Worm (Caenorhabditis elegans) whole organism, L3 larva: Measurements from ENCODE around the gene sftb-2.

Experiments
- R02D3.7 ChIP-seq: fragments of 150-350 bp; optimal IDR thresholded peaks from 2 replicates; lab custom pipeline; 2014; ENCODE audit warnings: missing biosample characterization, missing genetic modification characterization
- ZK546.5 ChIP-seq: sonication (generic microtip); optimal IDR thresholded peaks from 2 replicates; lab custom pipeline; 2017; ENCODE audit warnings: missing biosample characterization, missing genetic modification characterization
- aly-2 ChIP-seq: fragments of 150-350 bp; optimal IDR thresholded peaks from 2 replicates; lab custom pipeline; 2014; ENCODE audit warnings: missing biosample characterization, missing genetic modification characterization
- ama-1 ChIP-seq: fragments of 150-350 bp; optimal IDR thresholded peaks from 2 replicates; lab custom pipeline; 2018
- ceh-16 ChIP-seq: sonication (generic microtip); optimal IDR thresholded peaks from 2 replicates; lab custom pipeline; 2017; ENCODE audit warnings: missing biosample characterization, missing genetic modification characterization
- ceh-28 ChIP-seq: fragments of 150-350 bp; optimal IDR thresholded peaks from 2 replicates; lab custom pipeline; 2014; ENCODE audit warnings: missing biosample characterization, missing genetic modification reagents, missing genetic modification characterization
- ceh-82 ChIP-seq: fragments of 150-350 bp; optimal IDR thresholded peaks from 2 replicates; lab custom pipeline; 2014; ENCODE audit warnings: missing biosample characterization, missing genetic modification characterization
- ceh-9 ChIP-seq: sonication (generic microtip); optimal IDR thresholded peaks from 2 replicates; lab custom pipeline; 2018; ENCODE audit warnings: missing biosample characterization, missing genetic modification characterization
- daf-12 ChIP-seq: fragments of 150-350 bp; optimal IDR thresholded peaks from 2 replicates; lab custom pipeline; 2014; ENCODE audit warnings: missing biosample characterization, missing genetic modification reagents, missing genetic modification characterization
- egl-27 ChIP-seq: sonication (generic microtip); optimal IDR thresholded peaks from 4 replicates; lab custom pipeline; 2017; ENCODE audit warnings: missing biosample characterization, missing genetic modification reagents, missing genetic modification characterization
- egl-5 ChIP-seq: fragments of 150-350 bp; optimal IDR thresholded peaks from 2 replicates; lab custom pipeline; 2017; ENCODE audit warnings: missing biosample characterization, missing genetic modification reagents, missing genetic modification characterization, inconsistent platforms
- elt-1 ChIP-seq: fragments of 150-350 bp; optimal IDR thresholded peaks from 2 replicates; lab custom pipeline; 2014; ENCODE audit warnings: missing biosample characterization, missing genetic modification characterization
- elt-2 ChIP-seq: sonication (generic microtip); optimal IDR thresholded peaks from 2 replicates; lab custom pipeline; 2016; ENCODE audit warnings: missing genetic modification reagents, mild to moderate bottlenecking, missing genetic modification characterization, missing compliant biosample characterization
- elt-3 ChIP-seq, 3 experiments: fragments of 150-350 bp in 1 of 3; sonication (generic microtip) in 2 of 3; optimal IDR thresholded peaks; 2 replicates in 2 of 3; 4 replicates in 1 of 3; lab custom pipeline; 2014 to 2017; ENCODE audit warnings: missing biosample characterization in 3 of 3, missing genetic modification characterization in 3 of 3
- eor-1 ChIP-seq, 2 experiments: fragments of 150-350 bp; optimal IDR thresholded peaks; 2 replicates each; lab custom pipeline; 2014 to 2018; ENCODE audit warnings: missing biosample characterization in 2 of 2, missing genetic modification characterization in 2 of 2
- fkh-10 ChIP-seq: sonication (generic microtip); optimal IDR thresholded peaks from 2 replicates; lab custom pipeline; 2017; ENCODE audit warnings: missing biosample characterization, missing genetic modification reagents, missing genetic modification characterization
- fkh-2 ChIP-seq: fragments of 150-350 bp; optimal IDR thresholded peaks from 2 replicates; lab custom pipeline; 2014; ENCODE audit warnings: missing biosample characterization, missing genetic modification reagents, missing genetic modification characterization
- fos-1 ChIP-seq: fragments of 150-350 bp; optimal IDR thresholded peaks from 2 replicates; lab custom pipeline; 2014; ENCODE audit warnings: missing biosample characterization, missing genetic modification characterization
- hmg-11 ChIP-seq: sonication (generic microtip); optimal IDR thresholded peaks from 2 replicates; lab custom pipeline; 2016; ENCODE audit warnings: missing genetic modification characterization, missing compliant biosample characterization
- jun-1 ChIP-seq: fragments of 150-350 bp; optimal IDR thresholded peaks from 2 replicates; lab custom pipeline; 2014; ENCODE audit warnings: missing biosample characterization, missing genetic modification reagents, missing genetic modification characterization
- lin-15B ChIP-seq: fragments of 150-350 bp; optimal IDR thresholded peaks from 2 replicates; lab custom pipeline; 2014; ENCODE audit warnings: missing biosample characterization, missing genetic modification characterization
- lin-39 ChIP-seq: fragments of 150-350 bp; optimal IDR thresholded peaks from 2 replicates; lab custom pipeline; 2018; ENCODE audit warnings: missing biosample characterization, missing genetic modification reagents, missing genetic modification characterization
- lsy-12 ChIP-seq: sonication (generic microtip); optimal IDR thresholded peaks from 2 replicates; lab custom pipeline; 2016; ENCODE audit warnings: mild to moderate bottlenecking, missing genetic modification characterization, missing compliant biosample characterization
- mdl-1 ChIP-seq: fragments of 150-350 bp; optimal IDR thresholded peaks from 2 replicates; lab custom pipeline; 2014; ENCODE audit warnings: missing biosample characterization, missing genetic modification characterization
- mml-1 ChIP-seq: fragments of 150-350 bp; sonication (generic microtip); optimal IDR thresholded peaks from 3 replicates; lab custom pipeline; 2014; ENCODE audit warnings: missing biosample characterization, missing genetic modification characterization
- nfya-1 ChIP-seq: sonication (generic microtip); optimal IDR thresholded peaks from 2 replicates; lab custom pipeline; 2017; ENCODE audit warnings: missing genetic modification characterization, mild to moderate bottlenecking, missing compliant biosample characterization, antibody characterized with exemption, moderate library complexity; ENCODE audit not compliant: insufficient read depth
- nhr-11 ChIP-seq: fragments of 150-350 bp; optimal IDR thresholded peaks from 2 replicates; lab custom pipeline; 2014; ENCODE audit warnings: missing biosample characterization, missing genetic modification characterization
- nhr-12 ChIP-seq: fragments of 150-350 bp; optimal IDR thresholded peaks from 2 replicates; lab custom pipeline; 2014; ENCODE audit warnings: missing biosample characterization, missing genetic modification characterization
- nhr-23 ChIP-seq: fragments of 150-350 bp; optimal IDR thresholded peaks from 2 replicates; lab custom pipeline; 2014; ENCODE audit warnings: missing biosample characterization, missing genetic modification reagents, missing genetic modification characterization
- nhr-237 ChIP-seq: fragments of 150-350 bp; optimal IDR thresholded peaks from 2 replicates; lab custom pipeline; 2014; ENCODE audit warnings: missing biosample characterization, missing genetic modification characterization
- nhr-25 ChIP-seq: sonication (generic microtip); optimal IDR thresholded peaks from 2 replicates; lab custom pipeline; 2017; ENCODE audit warnings: missing biosample characterization, missing genetic modification characterization
- nhr-28 ChIP-seq: fragments of 150-350 bp; optimal IDR thresholded peaks from 2 replicates; lab custom pipeline; 2014; ENCODE audit warnings: missing biosample characterization, missing genetic modification characterization
- nhr-43 ChIP-seq: sonication (generic microtip); optimal IDR thresholded peaks from 2 replicates; lab custom pipeline; 2016; ENCODE audit warnings: mild to moderate bottlenecking, missing genetic modification characterization, missing compliant biosample characterization; ENCODE audit not compliant: poor library complexity, severe bottlenecking
- nhr-67 ChIP-seq: fragments of 150-350 bp; optimal IDR thresholded peaks from 2 replicates; lab custom pipeline; 2014; ENCODE audit warnings: missing biosample characterization, missing genetic modification characterization
- nhr-76 ChIP-seq: fragments of 150-350 bp; sonication (generic microtip); optimal IDR thresholded peaks from 5 replicates; lab custom pipeline; 2014; ENCODE audit warnings: missing biosample characterization, missing genetic modification characterization
- nhr-77 ChIP-seq: fragments of 150-350 bp; optimal IDR thresholded peaks from 2 replicates; lab custom pipeline; 2014; ENCODE audit warnings: missing biosample characterization, missing genetic modification characterization
- pha-4 ChIP-seq: fragments of 150-350 bp; optimal IDR thresholded peaks from 2 replicates; lab custom pipeline; 2014; ENCODE audit warnings: missing biosample characterization, missing genetic modification reagents, missing genetic modification characterization
- pqm-1 ChIP-seq: fragments of 150-350 bp; optimal IDR thresholded peaks from 2 replicates; lab custom pipeline; 2017; ENCODE audit warnings: missing biosample characterization, missing genetic modification characterization, inconsistent platforms
- sea-2 ChIP-seq: fragments of 150-350 bp; sonication (generic microtip); optimal IDR thresholded peaks from 4 replicates; lab custom pipeline; 2014; ENCODE audit warnings: missing biosample characterization, missing genetic modification reagents, missing genetic modification characterization
- skn-1 ChIP-seq: fragments of 150-350 bp; optimal IDR thresholded peaks from 2 replicates; lab custom pipeline; 2014; ENCODE audit warnings: missing biosample characterization, missing genetic modification characterization
- snpc-4 ChIP-seq: fragments of 150-350 bp; optimal IDR thresholded peaks from 2 replicates; lab custom pipeline; 2014; ENCODE audit warnings: missing biosample characterization, missing genetic modification characterization
- tbx-2 ChIP-seq: sonication (generic microtip); optimal IDR thresholded peaks from 2 replicates; lab custom pipeline; 2016; ENCODE audit warnings: mild to moderate bottlenecking, missing genetic modification characterization, missing compliant biosample characterization
- unc-39 ChIP-seq: sonication (generic microtip); optimal IDR thresholded peaks from 4 replicates; lab custom pipeline; 2017; ENCODE audit warnings: missing biosample characterization, missing genetic modification characterization
- unc-62 ChIP-seq: fragments of 150-350 bp; sonication (generic microtip); optimal IDR thresholded peaks from 4 replicates; lab custom pipeline; 2014; ENCODE audit warnings: missing biosample characterization, missing genetic modification reagents, missing genetic modification characterization
- zag-1 ChIP-seq: fragments of 150-350 bp; optimal IDR thresholded peaks from 2 replicates; lab custom pipeline; 2014; ENCODE audit warnings: missing biosample characterization, missing genetic modification characterization
- ztf-11 ChIP-seq: fragments of 150-350 bp; optimal IDR thresholded peaks from 2 replicates; lab custom pipeline; 2014; ENCODE audit warnings: missing biosample characterization, missing genetic modification characterization
- ztf-4 ChIP-seq: fragments of 150-350 bp; optimal IDR thresholded peaks from 2 replicates; lab custom pipeline; 2014; ENCODE audit warnings: missing biosample characterization, missing genetic modification characterization

Gene sftb-2

DNA sequence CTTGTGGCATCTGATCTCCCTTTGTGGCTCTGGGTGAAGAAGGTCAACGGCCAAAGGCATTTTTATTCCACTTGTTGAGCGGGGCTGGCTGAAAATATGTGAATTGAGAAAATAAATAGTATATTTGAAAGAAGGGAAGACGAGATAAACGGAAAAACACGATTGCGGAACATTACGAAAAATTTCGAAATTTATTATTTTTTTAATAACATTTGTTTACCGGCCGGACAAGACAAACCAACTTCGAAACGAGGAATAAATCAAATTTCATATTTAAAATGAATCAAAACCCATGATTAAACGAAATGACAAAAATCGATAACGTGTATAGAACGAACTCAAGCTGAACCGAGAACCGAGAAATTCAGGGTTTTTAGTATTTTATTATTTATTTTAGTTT lies 24.1 kb upstream of the sftb-2 start, which contains the start of gene rps-27:
Gene rps-27, minus strand, starts transcription at position 101 of the 400 bp plus-strand sequence.
- TF ChIP-seq lin-39 (tag; lab: Kevin White, UChicago) (no peak), ztf-4 (no peak), mdl-1 (tag; lab: Kevin White, UChicago) (no peak), ztf-11 (tag; lab: Kevin White, UChicago) (no peak), ceh-82 (tag; lab: Kevin White, UChicago) (no peak), elt-3 (tag; optimal IDR thresholded peaks at IDR 0.05; lab: Kevin White, UChicago) (no peak), nhr-43 (no peak), nhr-28 (tag; lab: Kevin White, UChicago) (no peak), nhr-237 (tag; lab: Kevin White, UChicago) (no peak)

DNA sequence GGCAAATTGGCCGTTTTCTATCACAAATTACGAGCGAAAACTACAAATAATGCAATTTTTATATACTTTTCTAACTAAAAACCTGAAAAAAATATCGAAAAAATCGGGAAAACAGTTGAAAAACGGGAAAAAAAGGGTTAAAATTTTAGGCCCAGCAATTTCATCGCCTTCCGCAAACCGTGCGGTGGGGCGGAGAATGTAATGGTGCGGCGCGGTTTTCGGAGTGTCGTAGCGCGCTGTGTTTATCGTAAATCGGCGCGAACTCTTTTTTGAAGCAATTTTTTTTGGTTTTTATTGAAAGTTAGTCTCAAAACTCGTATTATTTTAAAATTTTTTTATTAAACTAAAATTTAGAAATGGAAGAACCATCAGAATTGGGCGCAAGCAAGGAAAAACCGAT lies 23.6 kb upstream of the sftb-2 start, which contains the start of gene picd-1:
Gene picd-1, plus strand, starts transcription at position 352 of the 400 bp plus-strand sequence.
- TF ChIP-seq unc-39 = no peak
- no peak for TF ChIP-seq nhr-43
- no peak for TF ChIP-seq aly-2 (tag; lab: Kevin White, UChicago)
- no peak for TF ChIP-seq elt-3 (tag; optimal IDR thresholded peaks at IDR 0.05; lab: Kevin White, UChicago)
- TF ChIP-seq nhr-67 (tag; lab: Kevin White, UChicago) = no peak
- TF ChIP-seq nhr-76 (tag; lab: Kevin White, UChicago) = no peak
- TF ChIP-seq ZK546.5 (tag; lab: Kevin White, UChicago) = no peak
- TF ChIP-seq sea-2 (GFP tag; lab: Kevin White, UChicago) = no peak
- TF ChIP-seq ztf-11 (tag; lab: Kevin White, UChicago) = no peak
- TF ChIP-seq lsy-12 = no peak
- peak; percentile 51 for TF ChIP-seq skn-1 (tag; lab: Kevin White, UChicago)
- TF ChIP-seq ztf-4 = no peak
- no peak for TF ChIP-seq nhr-77 (tag; lab: Kevin White, UChicago)
- TF ChIP-seq nhr-23 (tag; lab: Kevin White, UChicago) = peak; percentile 84
- TF ChIP-seq fos-1 (tag; lab: Kevin White, UChicago) = no peak
- no peak for TF ChIP-seq elt-2
- no peak for TF ChIP-seq ceh-28 (tag; lab: Kevin White, UChicago)
- TF ChIP-seq fkh-2 (tag; lab: Kevin White, UChicago) = no peak
- no peak for TF ChIP-seq unc-62 (GFP tag; lab: Kevin White, UChicago)
- peak; percentile 99 for TF ChIP-seq lin-15B
- TF ChIP-seq hmg-11 = peak; percentile 75
- peak; percentile 91 for TF ChIP-seq R02D3.7 (tag; lab: Kevin White, UChicago)
- TF ChIP-seq egl-5 (tag; lab: Kevin White, UChicago) = peak; percentile 33
- TF ChIP-seq egl-27 = no peak
- no peak for TF ChIP-seq jun-1 (tag; lab: Kevin White, UChicago)
- TF ChIP-seq pha-4 (tag; lab: Kevin White, UChicago) = peak; percentile 89
- no peak for TF ChIP-seq mdl-1 (tag; lab: Kevin White, UChicago)
- peak; percentile 16 for TF ChIP-seq ama-1 (lab: Kevin White, UChicago)
- TF ChIP-seq ceh-9 (tag; lab: Kevin White, UChicago) = no peak
- no peak for TF ChIP-seq eor-1 (tag; optimal IDR thresholded peaks at IDR 0.05; lab: Kevin White, UChicago)
- no peak for TF ChIP-seq zag-1 (tag; lab: Kevin White, UChicago)
- TF ChIP-seq nhr-25 = peak; percentile 73
- TF ChIP-seq nhr-28 (tag; lab: Kevin White, UChicago) = no peak
- TF ChIP-seq nhr-237 (tag; lab: Kevin White, UChicago) = no peak
- TF ChIP-seq mml-1 (tag; lab: Kevin White, UChicago) = no peak
- TF ChIP-seq ceh-16 (tag; lab: Kevin White, UChicago) = no peak
- no peak for TF ChIP-seq tbx-2 (tag; lab: Kevin White, UChicago)
- peak; percentile 85 for TF ChIP-seq nfya-1 (tag; lab: Kevin White, UChicago)
- TF ChIP-seq ceh-82 (tag; lab: Kevin White, UChicago) = no peak
- TF ChIP-seq lin-39 (tag; lab: Kevin White, UChicago) = peak; percentile 85
- TF ChIP-seq daf-12 = no peak
- TF ChIP-seq fkh-10 (GFP tag; lab: Kevin White, UChicago) = no peak
- peak; percentile 29 for TF ChIP-seq snpc-4 (tag; lab: Kevin White, UChicago)
- TF ChIP-seq nhr-12 (tag; lab: Kevin White, UChicago) = no peak
- no peak for TF ChIP-seq pqm-1
- TF ChIP-seq nhr-11 (tag; lab: Kevin White, UChicago) = no peak
- no peak for TF ChIP-seq elt-1 (tag; lab: Kevin White, UChicago)
